Fruit fly (Drosophila melanogaster) whole organism, prepupa: ENCODE results near the gene Rtca.

Experiments used
- CG3919 ChIP-seq: fragments of 200-800 bp; sonication (Bioruptor generic); optimal IDR thresholded peaks from 3 replicates; lab custom pipeline; 2016; ENCODE audit warnings: missing biosample characterization, missing genetic modification characterization
- CG6792 ChIP-seq: fragments of 200-800 bp; sonication (Bioruptor generic); optimal IDR thresholded peaks from 3 replicates; lab custom pipeline; 2016; ENCODE audit warnings: missing biosample characterization, missing genetic modification characterization
- CG8119 ChIP-seq: fragments of 200-800 bp; sonication (Bioruptor generic); IDR thresholded peaks from 3 replicates; pipeline ENCODE4 v1.3.6; 2022; ENCODE audit warnings: missing biosample characterization, missing genetic modification characterization
- OdsH ChIP-seq: fragments of 200-800 bp; sonication (Bioruptor generic); optimal IDR thresholded peaks from 3 replicates; lab custom pipeline; 2016; ENCODE audit warnings: missing biosample characterization, missing genetic modification characterization
- fkh ChIP-seq: fragments of 200-800 bp; sonication (Bioruptor generic); optimal IDR thresholded peaks from 3 replicates; lab custom pipeline; 2017; ENCODE audit warnings: missing biosample characterization, mild to moderate bottlenecking, missing genetic modification characterization, moderate library complexity

DNA sequence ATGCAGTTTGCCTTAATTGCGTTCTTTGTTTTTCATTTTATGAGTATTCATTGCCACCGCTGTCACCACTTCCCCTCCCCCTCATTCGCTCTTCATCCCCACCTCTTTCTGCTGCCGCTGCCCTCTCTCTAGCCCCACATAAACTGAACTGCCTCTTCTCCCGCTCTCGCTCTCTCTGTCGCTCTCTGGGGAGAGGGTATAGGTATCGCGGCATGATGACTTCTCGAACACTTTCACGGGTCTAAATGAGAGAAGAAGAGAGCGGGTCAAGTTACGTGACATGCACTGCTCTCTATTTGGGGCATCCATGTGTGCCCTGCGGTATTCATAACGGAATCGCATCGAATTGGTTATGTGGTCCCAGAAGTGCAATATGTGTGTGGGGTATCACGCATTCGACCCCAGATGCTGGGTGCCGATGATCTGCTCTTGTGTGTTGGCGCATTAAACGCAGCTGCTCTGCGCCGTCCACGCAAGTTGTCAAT lies 11.5 kb downstream of the Rtca start:
- TF ChIP-seq CG6792 (GFP tag; lab: Kevin White, UChicago) (peak; percentile 95), OdsH (GFP tag; lab: Kevin White, UChicago) (peak; percentile 94), fkh (GFP tag; lab: Kevin White, UChicago) (peak; percentile 60), CG8119 (GFP tag; lab: Robert Waterston, UW) (peak; percentile 93), CG3919 (peak; percentile 94)
